Worm (Caenorhabditis elegans) whole organism, L1 larva: ENCODE data around the gene clec-129.

ENCODE experiments used
- alr-1 ChIP-seq: fragments of 200-800 bp; sonication (Bioruptor generic); optimal IDR thresholded peaks from 2 replicates; lab custom pipeline; 2018; ENCODE audit warnings: borderline replicate concordance, mild to moderate bottlenecking, missing genetic modification characterization, missing compliant biosample characterization
- ama-1 ChIP-seq: fragments of 150-350 bp; optimal IDR thresholded peaks from 2 replicates; lab custom pipeline; 2014
- efl-3 ChIP-seq: fragments of 200-800 bp; sonication (Bioruptor generic); optimal IDR thresholded peaks from 2 replicates; lab custom pipeline; 2018; ENCODE audit warnings: mild to moderate bottlenecking, missing genetic modification characterization, missing compliant biosample characterization
- mdl-1 ChIP-seq, 2 experiments: fragments of 150-350 bp; optimal IDR thresholded peaks; 2 replicates each; lab custom pipeline; 2014 to 2017; ENCODE audit warnings: missing biosample characterization in 2 of 2, missing genetic modification characterization in 2 of 2, inconsistent platforms in 1 of 2
- skn-1 ChIP-seq: fragments of 150-350 bp; optimal IDR thresholded peaks from 2 replicates; lab custom pipeline; 2014; ENCODE audit warnings: missing biosample characterization, missing genetic modification characterization
- tbx-2 ChIP-seq: sonication (generic microtip); optimal IDR thresholded peaks from 2 replicates; lab custom pipeline; 2016; ENCODE audit warnings: missing genetic modification characterization, missing compliant biosample characterization
- ztf-4 ChIP-seq: fragments of 150-350 bp; optimal IDR thresholded peaks from 2 replicates; lab custom pipeline; 2014; ENCODE audit warnings: missing biosample characterization, missing genetic modification characterization

ce11 chrII:3578121-3578520 is 6.8 kb downstream of the clec-129 start, which contains the start of gene clec-133:
- TF ChIP-seq efl-3 (GFP tag; lab: Kevin White, UChicago) (no peak), ama-1 (no peak), alr-1 (no peak), skn-1 (no peak), mdl-1 (tag; optimal IDR thresholded peaks at IDR 0.05; lab: Kevin White, UChicago) (no peak), tbx-2 (tag; lab: Kevin White, UChicago) (no peak), ztf-4 (no peak)
